Worm (Caenorhabditis elegans) whole organism, late embryonic: ENCODE data around the gene cyp-35B2.

ENCODE experiments used
- C38D4.7 ChIP-seq: fragments of 200-800 bp; sonication (Bioruptor generic); optimal IDR thresholded peaks from 2 replicates; lab custom pipeline; 2018; ENCODE audit warnings: mild to moderate bottlenecking, missing genetic modification characterization, moderate library complexity, missing compliant biosample characterization
- F13H6.1 ChIP-seq: sonication (generic microtip); optimal IDR thresholded peaks from 2 replicates; lab custom pipeline; 2016; ENCODE audit warnings: missing genetic modification characterization, missing compliant biosample characterization
- K02D7.2 ChIP-seq: sonication (generic microtip); optimal IDR thresholded peaks from 2 replicates; lab custom pipeline; 2017; ENCODE audit warnings: mild to moderate bottlenecking, missing genetic modification characterization, missing compliant biosample characterization
- ahr-1 ChIP-seq: sonication (generic microtip); optimal IDR thresholded peaks from 2 replicates; lab custom pipeline; 2016; ENCODE audit warnings: missing genetic modification characterization, missing compliant biosample characterization
- ceh-19 ChIP-seq: fragments of 200-800 bp; sonication (Bioruptor generic); optimal IDR thresholded peaks from 2 replicates; lab custom pipeline; 2018; ENCODE audit warnings: mild to moderate bottlenecking, missing genetic modification characterization, missing compliant biosample characterization
- ceh-24 ChIP-seq: sonication (generic microtip); optimal IDR thresholded peaks from 2 replicates; lab custom pipeline; 2016; ENCODE audit warnings: mild to moderate bottlenecking, missing genetic modification characterization, missing compliant biosample characterization
- ceh-30 ChIP-seq: fragments of 150-350 bp; optimal IDR thresholded peaks from 2 replicates; lab custom pipeline; 2014; ENCODE audit warnings: missing biosample characterization, missing genetic modification characterization
- ceh-31 ChIP-seq: sonication (generic microtip); optimal IDR thresholded peaks from 2 replicates; lab custom pipeline; 2016; ENCODE audit warnings: missing genetic modification characterization, missing compliant biosample characterization
- ceh-6 ChIP-seq: fragments of 200-800 bp; sonication (Bioruptor generic); optimal IDR thresholded peaks from 2 replicates; lab custom pipeline; 2018; ENCODE audit warnings: mild to moderate bottlenecking, missing genetic modification characterization, missing compliant biosample characterization
- ceh-9 ChIP-seq: sonication (generic microtip); optimal IDR thresholded peaks from 2 replicates; lab custom pipeline; 2016; ENCODE audit warnings: mild to moderate bottlenecking, missing genetic modification characterization, inconsistent platforms, missing compliant biosample characterization
- che-1 ChIP-seq: sonication (generic microtip); optimal IDR thresholded peaks from 2 replicates; lab custom pipeline; 2016; ENCODE audit warnings: mild to moderate bottlenecking, missing genetic modification characterization, missing compliant biosample characterization
- dmd-4 ChIP-seq: sonication (generic microtip); optimal IDR thresholded peaks from 2 replicates; lab custom pipeline; 2016; ENCODE audit warnings: borderline replicate concordance, missing genetic modification characterization, missing compliant biosample characterization
- dve-1 ChIP-seq: sonication (generic microtip); optimal IDR thresholded peaks from 2 replicates; lab custom pipeline; 2017; ENCODE audit warnings: antibody characterized with exemption, mild to moderate bottlenecking, missing genetic modification characterization, missing compliant biosample characterization
- elt-2 ChIP-seq: sonication (generic microtip); optimal IDR thresholded peaks from 2 replicates; lab custom pipeline; 2016; ENCODE audit warnings: missing genetic modification reagents, missing genetic modification characterization, missing compliant biosample characterization
- elt-4 ChIP-seq: sonication (generic microtip); optimal IDR thresholded peaks from 2 replicates; lab custom pipeline; 2016; ENCODE audit warnings: missing genetic modification characterization, missing compliant biosample characterization
- fax-1 ChIP-seq: sonication (generic microtip); optimal IDR thresholded peaks from 2 replicates; lab custom pipeline; 2016; ENCODE audit warnings: missing genotype, missing genetic modification characterization, missing compliant biosample characterization
- fkh-10 ChIP-seq: fragments of 150-350 bp; optimal IDR thresholded peaks from 2 replicates; lab custom pipeline; 2014; ENCODE audit warnings: missing biosample characterization, missing genetic modification reagents, missing genetic modification characterization
- fkh-6 ChIP-seq: sonication (generic microtip); optimal IDR thresholded peaks from 2 replicates; lab custom pipeline; 2016; ENCODE audit warnings: missing genetic modification characterization, missing compliant biosample characterization
- gmeb-2 ChIP-seq: sonication (generic microtip); optimal IDR thresholded peaks from 2 replicates; lab custom pipeline; 2016; ENCODE audit warnings: missing genetic modification characterization, inconsistent platforms, missing compliant biosample characterization
- hlh-15 ChIP-seq: sonication (generic microtip); optimal IDR thresholded peaks from 2 replicates; lab custom pipeline; 2016; ENCODE audit warnings: missing genetic modification characterization, missing compliant biosample characterization
- hlh-30 ChIP-seq: sonication (generic microtip); optimal IDR thresholded peaks from 2 replicates; lab custom pipeline; 2017; ENCODE audit warnings: antibody characterized with exemption, missing genetic modification characterization, missing compliant biosample characterization; ENCODE audit not compliant: insufficient read depth
- hlh-6 ChIP-seq: sonication (generic microtip); optimal IDR thresholded peaks from 2 replicates; lab custom pipeline; 2016; ENCODE audit warnings: missing genotype, missing genetic modification characterization, missing compliant biosample characterization
- lim-6 ChIP-seq: sonication (generic microtip); optimal IDR thresholded peaks from 2 replicates; lab custom pipeline; 2016; ENCODE audit warnings: missing genetic modification characterization, missing compliant biosample characterization
- nfya-1 ChIP-seq: sonication (generic microtip); optimal IDR thresholded peaks from 2 replicates; lab custom pipeline; 2017; ENCODE audit warnings: missing genetic modification characterization, mild to moderate bottlenecking, missing compliant biosample characterization, antibody characterized with exemption, moderate library complexity
- nhr-11 ChIP-seq: fragments of 150-350 bp; optimal IDR thresholded peaks from 2 replicates; lab custom pipeline; 2014; ENCODE audit warnings: missing biosample characterization, missing genetic modification characterization
- npax-4 ChIP-seq: sonication (generic microtip); optimal IDR thresholded peaks from 2 replicates; lab custom pipeline; 2016; ENCODE audit warnings: missing genetic modification characterization, missing compliant biosample characterization
- odd-2 ChIP-seq: sonication (generic microtip); optimal IDR thresholded peaks from 2 replicates; lab custom pipeline; 2017; ENCODE audit warnings: antibody characterized with exemption, mild to moderate bottlenecking, missing genetic modification characterization, missing compliant biosample characterization
- pax-1 ChIP-seq: fragments of 150-350 bp; optimal IDR thresholded peaks from 2 replicates; lab custom pipeline; 2014; ENCODE audit warnings: missing biosample characterization, missing genetic modification characterization
- pha-2 ChIP-seq: sonication (generic microtip); optimal IDR thresholded peaks from 2 replicates; lab custom pipeline; 2017; ENCODE audit warnings: mild to moderate bottlenecking, missing genetic modification characterization, missing compliant biosample characterization
- pqm-1 ChIP-seq: sonication (generic microtip); optimal IDR thresholded peaks from 2 replicates; lab custom pipeline; 2016; ENCODE audit warnings: missing genetic modification characterization, missing compliant biosample characterization
- pros-1 ChIP-seq: fragments of 150-350 bp; optimal IDR thresholded peaks from 2 replicates; lab custom pipeline; 2014; ENCODE audit warnings: missing biosample characterization, missing genetic modification reagents, missing genetic modification characterization
- sdc-2 ChIP-seq: sonication (generic microtip); optimal IDR thresholded peaks from 2 replicates; lab custom pipeline; 2016; ENCODE audit warnings: missing genotype, missing genetic modification characterization, missing compliant biosample characterization
- syd-9 ChIP-seq: sonication (generic microtip); optimal IDR thresholded peaks from 2 replicates; lab custom pipeline; 2016; ENCODE audit warnings: mild to moderate bottlenecking, missing genetic modification characterization, moderate library complexity, missing compliant biosample characterization
- unc-3 ChIP-seq, 2 experiments: fragments of 200-800 bp in 1 of 2; sonication (Bioruptor generic) in 1 of 2; sonication (generic microtip) in 1 of 2; conservative IDR thresholded peaks in 1 of 2; optimal IDR thresholded peaks in 1 of 2; 2 replicates each; pipeline versions ENCODE4 v1.3.6 to Lab custom; 2016 to 2022; ENCODE audit warnings: missing compliant biosample characterization in 2 of 2, missing genetic modification characterization in 2 of 2, missing genetic modification reagents in 1 of 2
- unc-55 ChIP-seq: sonication (generic microtip); optimal IDR thresholded peaks from 2 replicates; lab custom pipeline; 2017; ENCODE audit warnings: missing biosample characterization, missing genetic modification reagents, missing genetic modification characterization
- unc-86 ChIP-seq: sonication (generic microtip); optimal IDR thresholded peaks from 2 replicates; lab custom pipeline; 2016; ENCODE audit warnings: missing genetic modification characterization, missing compliant biosample characterization

Gene cyp-35B2

DNA sequence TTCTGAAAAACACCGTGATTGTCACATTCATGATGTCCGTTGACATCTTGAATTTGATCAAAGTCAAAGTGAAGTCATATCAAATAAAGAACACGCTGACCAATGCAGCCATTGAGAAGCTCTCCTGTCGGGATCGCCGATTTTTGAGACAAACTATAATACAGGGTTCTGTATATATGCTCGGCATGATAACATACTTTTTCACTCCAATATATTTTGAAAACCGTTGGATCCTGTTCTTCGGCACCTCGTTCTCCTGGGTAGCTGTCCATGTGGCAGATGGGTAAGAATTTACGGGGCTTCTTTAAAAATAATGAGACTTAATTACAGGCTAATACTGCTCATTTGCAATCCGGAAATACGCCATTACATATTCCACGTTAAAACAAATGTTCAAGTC, 19.4 kb upstream of the cyp-35B2 start:
- TF ChIP-seq syd-9, result no peak
- no peak for TF ChIP-seq ceh-6
- no peak for TF ChIP-seq nfya-1
- no peak for TF ChIP-seq unc-86 (tag; lab: Kevin White, UChicago)
- TF ChIP-seq nhr-11 (tag; lab: Kevin White, UChicago), result no peak
- TF ChIP-seq lim-6 (tag; lab: Kevin White, UChicago), result no peak

DNA sequence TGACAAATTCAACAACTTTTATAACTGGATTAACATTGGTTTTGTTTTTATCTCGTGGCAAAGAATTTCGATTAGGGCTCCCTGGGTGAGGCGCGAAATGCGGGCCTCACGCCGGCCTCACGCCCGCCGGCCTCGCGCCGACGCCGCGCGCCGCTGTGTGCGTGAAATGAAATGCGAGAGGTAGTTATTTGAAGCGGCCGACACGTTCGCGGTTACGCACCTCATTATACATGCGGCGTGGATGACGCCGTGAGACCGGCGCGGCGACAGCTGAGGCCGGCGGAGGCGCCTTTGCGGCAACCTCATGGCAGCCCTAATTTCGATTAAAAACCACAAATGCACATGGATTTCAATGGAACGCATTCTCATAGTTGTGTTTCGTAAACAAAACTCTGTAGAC, 14.4 kb upstream of the cyp-35B2 start:
- TF ChIP-seq ceh-19 (GFP tag; lab: Kevin White, UChicago) (no peak), dve-1 (tag; lab: Kevin White, UChicago) (no peak), elt-2 (no peak), pros-1 (no peak), odd-2 (tag; lab: Kevin White, UChicago) (no peak), C38D4.7 (no peak), syd-9 (no peak), ceh-24 (tag; lab: Kevin White, UChicago) (no peak)

DNA sequence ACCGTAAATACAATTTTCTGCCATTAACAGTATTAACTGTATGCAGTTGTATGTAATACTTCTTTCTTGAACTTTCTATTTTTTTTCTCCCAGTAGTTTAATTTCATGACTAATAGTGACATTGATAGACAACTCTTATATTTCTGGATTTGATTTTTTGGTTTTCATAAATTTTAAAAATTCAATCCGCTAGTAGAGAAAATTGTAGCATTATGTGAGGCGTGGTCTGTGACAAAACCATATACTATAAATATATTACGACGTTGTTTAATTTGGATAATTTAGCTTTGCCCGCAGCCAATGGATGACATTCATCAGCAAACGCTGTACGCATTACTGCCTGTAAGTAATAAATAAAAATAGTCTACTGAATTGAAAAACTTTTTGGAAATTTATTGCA, 12.9 kb upstream of the cyp-35B2 start, which contains the start of gene srx-64:
TSS of gene srx-64 (plus strand) at position 301 of the 400 bp plus-strand sequence.
- TF ChIP-seq gmeb-2 (tag; lab: Kevin White, UChicago) (no peak), hlh-15 (no peak), ceh-9 (tag; lab: Kevin White, UChicago) (no peak), unc-3 (GFP tag; conservative IDR thresholded peaks at IDR 0.05; lab: Robert Waterston, UW) (no peak), unc-3 (tag; optimal IDR thresholded peaks at IDR 0.05; lab: Kevin White, UChicago) (no peak), pha-2 (tag; lab: Kevin White, UChicago) (no peak), pqm-1 (no peak), npax-4 (tag; lab: Kevin White, UChicago) (no peak), unc-55 (GFP tag; lab: Kevin White, UChicago) (no peak), ceh-24 (tag; lab: Kevin White, UChicago) (no peak), pax-1 (tag; lab: Kevin White, UChicago) (no peak), fkh-10 (GFP tag; lab: Kevin White, UChicago) (no peak), K02D7.2 (no peak)
- TF ChIP-seq, all 69 proteins: peak for 0

DNA sequence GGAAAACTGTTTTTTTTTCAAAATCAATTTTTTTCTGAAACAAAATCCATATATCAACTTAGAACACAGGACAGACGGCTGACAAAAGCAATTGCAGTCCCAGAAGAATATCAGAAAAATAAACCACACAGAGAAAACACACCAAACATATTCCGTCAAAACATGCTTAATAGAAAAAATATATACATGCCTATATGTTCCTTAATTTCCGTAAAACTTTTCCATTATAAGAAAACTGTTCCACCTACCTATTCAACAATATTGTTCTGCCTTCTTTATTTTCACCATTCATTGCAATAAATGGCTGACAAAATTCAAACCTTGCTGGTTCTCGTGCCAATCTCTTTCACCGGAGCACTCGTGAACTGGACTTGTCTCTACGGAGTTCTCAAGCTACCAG, 10.6 kb upstream of the cyp-35B2 start, which contains the start of gene srx-63:
TSS of gene srx-63 (plus strand) at position 301 of the 400 bp plus-strand sequence.
- TF ChIP-seq F13H6.1 (tag; lab: Kevin White, UChicago), result no peak
- no peak for TF ChIP-seq elt-4 (tag; lab: Kevin White, UChicago)
- no peak for TF ChIP-seq fax-1 (tag; lab: Kevin White, UChicago)
- TF ChIP-seq ceh-30 (tag; lab: Kevin White, UChicago), result no peak
- no peak for TF ChIP-seq pros-1
- TF ChIP-seq ceh-31, result no peak
- TF ChIP-seq ahr-1 (tag; lab: Kevin White, UChicago), result no peak
- no peak for TF ChIP-seq syd-9
- no peak for TF ChIP-seq unc-55 (GFP tag; lab: Kevin White, UChicago)
- no peak for TF ChIP-seq hlh-6 (tag; lab: Kevin White, UChicago)
- TF ChIP-seq pax-1 (tag; lab: Kevin White, UChicago), result no peak
- TF ChIP-seq ceh-9 (tag; lab: Kevin White, UChicago), result no peak
- no peak for TF ChIP-seq ceh-24 (tag; lab: Kevin White, UChicago)
- TF ChIP-seq ceh-19 (GFP tag; lab: Kevin White, UChicago), result no peak
- no peak for TF ChIP-seq dmd-4
- TF ChIP-seq fkh-6 (tag; lab: Kevin White, UChicago), result no peak
- no peak for TF ChIP-seq nhr-11 (tag; lab: Kevin White, UChicago)
- TF ChIP-seq sdc-2 (tag; lab: Kevin White, UChicago), result no peak
- TF ChIP-seq che-1 (tag; lab: Kevin White, UChicago), result no peak
- no peak for TF ChIP-seq hlh-30 (tag; lab: Kevin White, UChicago)
- TF ChIP-seq, all 69 proteins: peak for 0
